Worm (Caenorhabditis elegans) whole organism, L3 larva: ENCODE data around the gene garr-1.

Source experiments
- R02D3.7 ChIP-seq: fragments of 150-350 bp; optimal IDR thresholded peaks from 2 replicates; lab custom pipeline; 2014; ENCODE audit warnings: missing biosample characterization, missing genetic modification characterization
- ZK546.5 ChIP-seq: sonication (generic microtip); optimal IDR thresholded peaks from 2 replicates; lab custom pipeline; 2017; ENCODE audit warnings: missing biosample characterization, missing genetic modification characterization
- aly-2 ChIP-seq: fragments of 150-350 bp; optimal IDR thresholded peaks from 2 replicates; lab custom pipeline; 2014; ENCODE audit warnings: missing biosample characterization, missing genetic modification characterization
- ama-1 ChIP-seq: fragments of 150-350 bp; optimal IDR thresholded peaks from 2 replicates; lab custom pipeline; 2018
- ceh-16 ChIP-seq: sonication (generic microtip); optimal IDR thresholded peaks from 2 replicates; lab custom pipeline; 2017; ENCODE audit warnings: missing biosample characterization, missing genetic modification characterization
- ceh-28 ChIP-seq: fragments of 150-350 bp; optimal IDR thresholded peaks from 2 replicates; lab custom pipeline; 2014; ENCODE audit warnings: missing biosample characterization, missing genetic modification reagents, missing genetic modification characterization
- ceh-9 ChIP-seq: sonication (generic microtip); optimal IDR thresholded peaks from 2 replicates; lab custom pipeline; 2018; ENCODE audit warnings: missing biosample characterization, missing genetic modification characterization
- daf-12 ChIP-seq: fragments of 150-350 bp; optimal IDR thresholded peaks from 2 replicates; lab custom pipeline; 2014; ENCODE audit warnings: missing biosample characterization, missing genetic modification reagents, missing genetic modification characterization
- egl-27 ChIP-seq: sonication (generic microtip); optimal IDR thresholded peaks from 4 replicates; lab custom pipeline; 2017; ENCODE audit warnings: missing biosample characterization, missing genetic modification reagents, missing genetic modification characterization
- egl-5 ChIP-seq: fragments of 150-350 bp; optimal IDR thresholded peaks from 2 replicates; lab custom pipeline; 2017; ENCODE audit warnings: missing biosample characterization, missing genetic modification reagents, missing genetic modification characterization, inconsistent platforms
- elt-1 ChIP-seq: fragments of 150-350 bp; optimal IDR thresholded peaks from 2 replicates; lab custom pipeline; 2014; ENCODE audit warnings: missing biosample characterization, missing genetic modification characterization
- elt-2 ChIP-seq: sonication (generic microtip); optimal IDR thresholded peaks from 2 replicates; lab custom pipeline; 2016; ENCODE audit warnings: missing genetic modification reagents, mild to moderate bottlenecking, missing genetic modification characterization, missing compliant biosample characterization
- elt-3 ChIP-seq, 3 experiments: fragments of 150-350 bp in 1 of 3; sonication (generic microtip) in 2 of 3; optimal IDR thresholded peaks; 2 replicates in 2 of 3; 4 replicates in 1 of 3; lab custom pipeline; 2014 to 2017; ENCODE audit warnings: missing biosample characterization in 3 of 3, missing genetic modification characterization in 3 of 3
- eor-1 ChIP-seq, 2 experiments: fragments of 150-350 bp; optimal IDR thresholded peaks; 2 replicates each; lab custom pipeline; 2014 to 2018; ENCODE audit warnings: missing biosample characterization in 2 of 2, missing genetic modification characterization in 2 of 2
- fkh-2 ChIP-seq: fragments of 150-350 bp; optimal IDR thresholded peaks from 2 replicates; lab custom pipeline; 2014; ENCODE audit warnings: missing biosample characterization, missing genetic modification reagents, missing genetic modification characterization
- fos-1 ChIP-seq: fragments of 150-350 bp; optimal IDR thresholded peaks from 2 replicates; lab custom pipeline; 2014; ENCODE audit warnings: missing biosample characterization, missing genetic modification characterization
- hmg-11 ChIP-seq: sonication (generic microtip); optimal IDR thresholded peaks from 2 replicates; lab custom pipeline; 2016; ENCODE audit warnings: missing genetic modification characterization, missing compliant biosample characterization
- jun-1 ChIP-seq: fragments of 150-350 bp; optimal IDR thresholded peaks from 2 replicates; lab custom pipeline; 2014; ENCODE audit warnings: missing biosample characterization, missing genetic modification reagents, missing genetic modification characterization
- lin-15B ChIP-seq: fragments of 150-350 bp; optimal IDR thresholded peaks from 2 replicates; lab custom pipeline; 2014; ENCODE audit warnings: missing biosample characterization, missing genetic modification characterization
- mml-1 ChIP-seq: fragments of 150-350 bp; sonication (generic microtip); optimal IDR thresholded peaks from 3 replicates; lab custom pipeline; 2014; ENCODE audit warnings: missing biosample characterization, missing genetic modification characterization
- nfya-1 ChIP-seq: sonication (generic microtip); optimal IDR thresholded peaks from 2 replicates; lab custom pipeline; 2017; ENCODE audit warnings: missing genetic modification characterization, mild to moderate bottlenecking, missing compliant biosample characterization, antibody characterized with exemption, moderate library complexity; ENCODE audit not compliant: insufficient read depth
- nhr-11 ChIP-seq: fragments of 150-350 bp; optimal IDR thresholded peaks from 2 replicates; lab custom pipeline; 2014; ENCODE audit warnings: missing biosample characterization, missing genetic modification characterization
- nhr-12 ChIP-seq: fragments of 150-350 bp; optimal IDR thresholded peaks from 2 replicates; lab custom pipeline; 2014; ENCODE audit warnings: missing biosample characterization, missing genetic modification characterization
- nhr-237 ChIP-seq: fragments of 150-350 bp; optimal IDR thresholded peaks from 2 replicates; lab custom pipeline; 2014; ENCODE audit warnings: missing biosample characterization, missing genetic modification characterization
- nhr-25 ChIP-seq: sonication (generic microtip); optimal IDR thresholded peaks from 2 replicates; lab custom pipeline; 2017; ENCODE audit warnings: missing biosample characterization, missing genetic modification characterization
- nhr-28 ChIP-seq: fragments of 150-350 bp; optimal IDR thresholded peaks from 2 replicates; lab custom pipeline; 2014; ENCODE audit warnings: missing biosample characterization, missing genetic modification characterization
- nhr-43 ChIP-seq: sonication (generic microtip); optimal IDR thresholded peaks from 2 replicates; lab custom pipeline; 2016; ENCODE audit warnings: mild to moderate bottlenecking, missing genetic modification characterization, missing compliant biosample characterization; ENCODE audit not compliant: poor library complexity, severe bottlenecking
- nhr-76 ChIP-seq: fragments of 150-350 bp; sonication (generic microtip); optimal IDR thresholded peaks from 5 replicates; lab custom pipeline; 2014; ENCODE audit warnings: missing biosample characterization, missing genetic modification characterization
- nhr-77 ChIP-seq: fragments of 150-350 bp; optimal IDR thresholded peaks from 2 replicates; lab custom pipeline; 2014; ENCODE audit warnings: missing biosample characterization, missing genetic modification characterization
- pha-4 ChIP-seq: fragments of 150-350 bp; optimal IDR thresholded peaks from 2 replicates; lab custom pipeline; 2014; ENCODE audit warnings: missing biosample characterization, missing genetic modification reagents, missing genetic modification characterization
- pqm-1 ChIP-seq: fragments of 150-350 bp; optimal IDR thresholded peaks from 2 replicates; lab custom pipeline; 2017; ENCODE audit warnings: missing biosample characterization, missing genetic modification characterization, inconsistent platforms
- sea-2 ChIP-seq: fragments of 150-350 bp; sonication (generic microtip); optimal IDR thresholded peaks from 4 replicates; lab custom pipeline; 2014; ENCODE audit warnings: missing biosample characterization, missing genetic modification reagents, missing genetic modification characterization
- skn-1 ChIP-seq: fragments of 150-350 bp; optimal IDR thresholded peaks from 2 replicates; lab custom pipeline; 2014; ENCODE audit warnings: missing biosample characterization, missing genetic modification characterization
- tbx-2 ChIP-seq: sonication (generic microtip); optimal IDR thresholded peaks from 2 replicates; lab custom pipeline; 2016; ENCODE audit warnings: mild to moderate bottlenecking, missing genetic modification characterization, missing compliant biosample characterization
- unc-39 ChIP-seq: sonication (generic microtip); optimal IDR thresholded peaks from 4 replicates; lab custom pipeline; 2017; ENCODE audit warnings: missing biosample characterization, missing genetic modification characterization
- unc-62 ChIP-seq: fragments of 150-350 bp; sonication (generic microtip); optimal IDR thresholded peaks from 4 replicates; lab custom pipeline; 2014; ENCODE audit warnings: missing biosample characterization, missing genetic modification reagents, missing genetic modification characterization
- ztf-11 ChIP-seq: fragments of 150-350 bp; optimal IDR thresholded peaks from 2 replicates; lab custom pipeline; 2014; ENCODE audit warnings: missing biosample characterization, missing genetic modification characterization
- ztf-4 ChIP-seq: fragments of 150-350 bp; optimal IDR thresholded peaks from 2 replicates; lab custom pipeline; 2014; ENCODE audit warnings: missing biosample characterization, missing genetic modification characterization

garr-1 gene

DNA sequence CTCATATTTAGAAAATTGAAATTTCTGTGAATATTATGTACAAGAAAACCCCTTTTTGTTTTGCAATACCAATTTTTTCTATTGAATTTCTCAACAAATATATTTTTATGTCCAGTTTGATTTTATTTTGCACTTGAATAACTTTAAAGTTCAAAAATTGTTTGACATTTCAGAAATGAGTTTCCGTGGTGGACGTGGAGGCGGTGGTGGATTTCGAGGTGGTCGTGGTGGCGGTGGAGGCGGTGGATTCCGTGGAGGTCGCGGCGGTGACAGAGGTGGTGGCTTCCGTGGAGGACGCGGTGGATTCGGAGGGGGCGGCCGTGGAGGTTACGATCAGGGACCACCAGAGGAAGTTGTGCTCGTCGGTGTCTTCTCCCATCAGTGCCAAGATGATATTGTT lies at the start of gene garr-1:
TSS of gene garr-1 (plus strand) at position 174 of the 400 bp plus-strand sequence.
- TF ChIP-seq mml-1 (no peak), ztf-4 (tag; lab: Kevin White, UChicago) (no peak), tbx-2 (tag; lab: Kevin White, UChicago) (no peak), elt-3 (tag; optimal IDR thresholded peaks at IDR 0.05; lab: Kevin White, UChicago) (no peak)

DNA sequence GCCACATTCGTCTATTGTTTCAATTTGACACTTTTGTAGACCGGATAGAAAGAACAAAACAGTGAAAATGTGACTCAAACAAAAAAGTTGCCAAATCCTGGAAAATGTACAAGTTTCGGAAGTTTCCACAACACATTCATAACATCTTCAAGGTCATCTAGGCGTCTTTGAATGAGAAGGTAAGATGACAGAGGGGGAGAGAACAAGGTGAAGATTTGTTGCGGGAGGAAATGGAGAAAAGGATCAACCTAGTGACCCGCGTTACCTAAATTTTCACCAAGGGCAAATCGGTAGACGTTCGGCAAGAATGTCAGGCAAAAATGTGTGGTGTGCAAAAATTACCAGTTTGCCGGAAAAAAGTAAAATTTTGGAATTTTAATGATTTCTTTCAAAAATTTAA lies 48.2 kb upstream of the garr-1 start:
- TF ChIP-seq ama-1 (lab: Kevin White, UChicago) (no peak), hmg-11 (no peak), nhr-25 (tag; lab: Kevin White, UChicago) (peak; percentile 51)
- TF ChIP-seq, all 47 proteins: peak for 1

DNA sequence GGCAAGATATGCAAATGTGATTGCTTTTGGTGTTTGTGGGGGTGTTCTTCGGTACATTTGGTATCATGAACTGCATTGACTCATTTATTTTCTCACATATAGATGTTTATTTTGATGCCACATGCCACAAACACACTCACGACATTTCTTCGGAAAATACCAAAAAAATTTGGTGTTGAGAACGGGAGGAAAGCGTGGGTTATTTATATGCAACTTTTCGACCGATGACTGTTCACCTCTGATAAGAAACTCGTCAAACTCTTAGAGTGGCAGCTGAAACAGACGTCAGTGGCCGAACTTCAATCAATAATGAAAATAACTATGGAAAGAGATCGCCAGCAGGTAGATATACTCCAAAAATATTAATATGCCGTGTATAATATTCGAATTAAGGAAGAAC lies 47.6 kb upstream of the garr-1 start:
- TF ChIP-seq lin-15B (tag; lab: Kevin White, UChicago) (no peak), pha-4 (tag; lab: Kevin White, UChicago) (peak; percentile 9), pqm-1 (tag; lab: Kevin White, UChicago) (peak; percentile 18), elt-2 (tag; lab: Kevin White, UChicago) (peak; percentile 43), egl-5 (tag; lab: Kevin White, UChicago) (peak; percentile 17), nfya-1 (tag; lab: Kevin White, UChicago) (no peak)

DNA sequence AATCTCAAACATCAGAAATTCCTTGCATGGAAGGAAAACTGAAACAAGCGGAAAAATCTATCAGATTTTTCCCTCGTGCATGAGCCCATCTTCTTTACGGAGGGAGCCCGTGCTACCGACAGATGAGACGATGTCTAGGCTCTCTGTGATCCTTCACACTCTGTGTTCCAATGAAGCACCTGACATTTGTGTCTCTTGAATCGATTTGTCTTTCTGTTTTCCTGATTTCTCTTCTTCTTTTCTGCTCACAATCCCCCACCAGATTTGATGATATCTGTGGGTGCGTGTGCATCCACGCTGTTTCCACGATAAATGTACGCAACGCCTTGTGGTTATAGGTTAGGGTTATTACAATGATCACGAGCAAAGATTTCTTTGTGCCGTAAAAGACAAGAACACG lies 47.1 kb upstream of the garr-1 start:
- no peak for TF ChIP-seq elt-3 (tag; optimal IDR thresholded peaks at IDR 0.05; lab: Kevin White, UChicago)

DNA sequence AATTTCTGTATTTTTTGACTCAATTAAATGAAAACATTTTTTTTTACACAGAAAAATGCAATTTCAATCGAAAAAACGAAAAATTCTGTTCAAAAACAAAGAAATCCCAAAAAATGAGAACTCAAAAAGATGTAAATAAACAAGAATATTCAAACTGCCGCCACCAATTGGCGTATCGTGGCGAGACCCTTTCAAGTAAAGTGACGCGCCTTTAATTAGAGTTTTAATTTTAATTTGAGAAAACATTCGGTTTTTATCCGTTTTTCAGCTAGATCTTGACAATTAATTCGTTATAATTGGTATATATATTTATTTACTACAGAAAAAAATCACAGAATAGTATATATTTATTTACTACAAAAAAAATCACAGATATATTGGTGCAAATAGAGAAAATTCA lies 46.4 kb upstream of the garr-1 start:
- TF ChIP-seq daf-12 (tag; lab: Kevin White, UChicago) (no peak), unc-62 (no peak), lin-15B (tag; lab: Kevin White, UChicago) (no peak), ceh-16 (tag; lab: Kevin White, UChicago) (no peak), fkh-2 (no peak), nhr-77 (tag; lab: Kevin White, UChicago) (no peak), sea-2 (GFP tag; lab: Kevin White, UChicago) (no peak), ztf-11 (tag; lab: Kevin White, UChicago) (no peak), elt-1 (no peak), elt-3 (tag; optimal IDR thresholded peaks at IDR 0.05; lab: Kevin White, UChicago) (no peak), nhr-12 (tag; lab: Kevin White, UChicago) (no peak), ceh-28 (tag; lab: Kevin White, UChicago) (no peak), nhr-43 (tag; lab: Kevin White, UChicago) (no peak), tbx-2 (tag; lab: Kevin White, UChicago) (no peak), skn-1 (tag; lab: Kevin White, UChicago) (no peak), egl-27 (tag; lab: Kevin White, UChicago) (no peak)

DNA sequence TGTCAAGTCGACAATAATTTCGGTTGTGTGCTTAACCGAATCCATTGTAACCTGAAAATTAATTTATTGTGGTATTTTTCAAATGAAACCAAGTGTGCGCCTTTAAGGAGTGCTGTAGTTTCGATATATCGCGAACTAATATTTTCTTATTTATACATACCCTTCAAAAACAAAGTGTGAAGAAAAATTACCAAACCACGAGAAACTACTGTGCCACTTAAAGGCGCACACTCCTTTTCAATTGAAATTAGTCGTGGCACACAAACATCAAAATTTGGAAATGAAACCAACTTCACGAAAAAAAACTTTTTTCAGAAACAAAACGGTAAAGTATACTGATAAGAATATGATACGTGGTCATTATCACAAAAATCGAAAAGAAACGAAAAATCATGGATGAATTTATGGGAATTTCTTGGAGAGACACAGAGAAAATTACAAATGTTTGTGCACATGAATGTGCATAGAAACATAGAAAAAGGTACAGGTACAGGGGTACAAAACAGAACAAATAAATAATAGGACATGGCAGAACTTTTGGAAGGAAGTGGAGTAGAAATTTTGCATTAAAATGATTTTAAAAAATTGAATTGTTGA lies 42.7 kb upstream of the garr-1 start, which contains the start of gene spl-1:
TSS of gene spl-1 (minus strand) at position 51 of the 597 bp plus-strand sequence.
- TF ChIP-seq jun-1 (tag; lab: Kevin White, UChicago) (no peak), R02D3.7 (tag; lab: Kevin White, UChicago) (no peak), mml-1 (no peak), pqm-1 (tag; lab: Kevin White, UChicago) (peak; percentile 85), ceh-9 (tag; lab: Kevin White, UChicago) (no peak), nfya-1 (tag; lab: Kevin White, UChicago) (no peak), ZK546.5 (no peak), hmg-11 (no peak), nhr-11 (tag; lab: Kevin White, UChicago) (no peak), nhr-25 (tag; lab: Kevin White, UChicago) (no peak), fos-1 (tag; lab: Kevin White, UChicago) (no peak), elt-1 (no peak), nhr-12 (tag; lab: Kevin White, UChicago) (no peak), elt-2 (tag; lab: Kevin White, UChicago) (peak; percentile 79), elt-3 (tag; optimal IDR thresholded peaks at IDR 0.05; lab: Kevin White, UChicago) (no peak), tbx-2 (tag; lab: Kevin White, UChicago) (no peak), nhr-237 (no peak), daf-12 (tag; lab: Kevin White, UChicago) (no peak), skn-1 (tag; lab: Kevin White, UChicago) (no peak), nhr-76 (tag; lab: Kevin White, UChicago) (no peak), nhr-28 (no peak), egl-27 (tag; lab: Kevin White, UChicago) (no peak), pha-4 (tag; lab: Kevin White, UChicago) (peak; percentile 65), eor-1 (tag; optimal IDR thresholded peaks at IDR 0.05; lab: Kevin White, UChicago) (no peak), ceh-16 (tag; lab: Kevin White, UChicago) (no peak), unc-39 (tag; lab: Kevin White, UChicago) (no peak), aly-2 (no peak)
- TF ChIP-seq, all 47 proteins: peak for 3
